Fruit fly (Drosophila melanogaster) whole organism, embryonic: ENCODE results near the gene Mrgn1.

ENCODE experiments used
- Asciz ChIP-seq: fragments of 200-800 bp; sonication (Bioruptor generic); optimal IDR thresholded peaks from 2 replicates; lab custom pipeline; 2017; ENCODE audit warnings: missing biosample characterization, mild to moderate bottlenecking, missing genetic modification characterization, missing genetic modification reagents
- CG10209 ChIP-seq: fragments of 200-800 bp; sonication (Bioruptor generic); optimal IDR thresholded peaks from 3 replicates; lab custom pipeline; 2017; ENCODE audit warnings: missing biosample characterization, mild to moderate bottlenecking, missing genetic modification characterization, missing genetic modification reagents
- CG10321 ChIP-seq: fragments of 200-800 bp; sonication (Bioruptor generic); IDR thresholded peaks from 2 replicates; pipeline ENCODE4 v1.3.6; 2022; ENCODE audit warnings: missing biosample characterization, missing genetic modification characterization
- CG10959 ChIP-seq: fragments of 200-800 bp; sonication (Bioruptor generic); IDR thresholded peaks from 2 replicates; pipeline ENCODE4 v1.3.6; 2022; ENCODE audit warnings: missing biosample characterization, missing genetic modification characterization
- CG10979 ChIP-seq: fragments of 200-800 bp; sonication (Bioruptor generic); optimal IDR thresholded peaks from 2 replicates; lab custom pipeline; 2018; ENCODE audit warnings: missing biosample characterization, mild to moderate bottlenecking, missing genetic modification characterization, moderate library complexity
- CG11398 ChIP-seq: fragments of 200-800 bp; sonication (Bioruptor generic); optimal IDR thresholded peaks from 2 replicates; lab custom pipeline; 2016; ENCODE audit warnings: missing biosample characterization, missing genetic modification characterization
- CG11504 ChIP-seq: fragments of 200-800 bp; sonication (Bioruptor generic); optimal IDR thresholded peaks from 3 replicates; lab custom pipeline; 2019; ENCODE audit warnings: missing biosample characterization, mild to moderate bottlenecking, missing genetic modification characterization, moderate library complexity
- CG12219 ChIP-seq: fragments of 200-800 bp; sonication (Bioruptor generic); optimal IDR thresholded peaks from 3 replicates; lab custom pipeline; 2018; ENCODE audit warnings: missing biosample characterization, mild to moderate bottlenecking, missing genetic modification characterization
- CG12299 ChIP-seq: fragments of 200-800 bp; sonication (Bioruptor generic); optimal IDR thresholded peaks from 2 replicates; lab custom pipeline; 2018; ENCODE audit warnings: missing biosample characterization, mild to moderate bottlenecking, missing genetic modification characterization
- CG13296 ChIP-seq: fragments of 200-800 bp; sonication (Bioruptor generic); optimal IDR thresholded peaks from 3 replicates; lab custom pipeline; 2018; ENCODE audit warnings: missing biosample characterization, mild to moderate bottlenecking, missing genetic modification characterization
- CG17359 ChIP-seq: fragments of 200-800 bp; sonication (Bioruptor generic); optimal IDR thresholded peaks from 3 replicates; lab custom pipeline; 2018; ENCODE audit warnings: missing biosample characterization, mild to moderate bottlenecking, missing genetic modification characterization, moderate library complexity
- CG1792 ChIP-seq: fragments of 200-800 bp; sonication (Bioruptor generic); optimal IDR thresholded peaks from 2 replicates; lab custom pipeline; 2016; ENCODE audit warnings: missing biosample characterization, missing genetic modification characterization
- CG18476 ChIP-seq: fragments of 200-800 bp; sonication (Bioruptor generic); optimal IDR thresholded peaks from 2 replicates; lab custom pipeline; 2016; ENCODE audit warnings: missing biosample characterization, mild to moderate bottlenecking, missing genetic modification characterization
- CG2129 ChIP-seq: fragments of 200-800 bp; sonication (Bioruptor generic); IDR thresholded peaks from 2 replicates; pipeline ENCODE4 v1.3.6; 2022; ENCODE audit warnings: missing biosample characterization, missing genetic modification characterization; ENCODE audit not compliant: partially characterized antibody
- CG32532 ChIP-seq: fragments of 200-800 bp; sonication (Bioruptor generic); IDR thresholded peaks from 2 replicates; pipeline ENCODE4 v1.3.6; 2022; ENCODE audit warnings: missing biosample characterization, missing genetic modification characterization
- CG43689 ChIP-seq: fragments of 200-800 bp; sonication (Bioruptor generic); IDR thresholded peaks from 2 replicates; pipeline ENCODE4 v1.3.6; 2022; ENCODE audit warnings: missing biosample characterization, missing genetic modification characterization
- CG6254 ChIP-seq: fragments of 200-800 bp; sonication (Bioruptor generic); optimal IDR thresholded peaks from 3 replicates; lab custom pipeline; 2017; ENCODE audit warnings: mild to moderate bottlenecking, missing biosample characterization, missing genetic modification reagents, missing genetic modification characterization
- CG6791 ChIP-seq: fragments of 200-800 bp; sonication (Bioruptor generic); IDR thresholded peaks from 3 replicates; pipeline ENCODE4 v1.3.6; 2022; ENCODE audit warnings: missing biosample characterization, missing genetic modification characterization; ENCODE audit not compliant: partially characterized antibody
- CG7963 ChIP-seq: fragments of 200-800 bp; sonication (Bioruptor generic); IDR thresholded peaks from 3 replicates; pipeline ENCODE4 v1.3.6; 2022; ENCODE audit warnings: missing biosample characterization, missing genetic modification characterization; ENCODE audit not compliant: partially characterized antibody
- CG9876 ChIP-seq: fragments of 200-800 bp; sonication (Bioruptor generic); optimal IDR thresholded peaks from 2 replicates; lab custom pipeline; 2016; ENCODE audit warnings: missing biosample characterization, missing genetic modification characterization
- CHES-1-like ChIP-seq: fragments of 200-800 bp; sonication (Bioruptor generic); optimal IDR thresholded peaks from 2 replicates; lab custom pipeline; 2016; ENCODE audit warnings: missing biosample characterization, missing genetic modification characterization
- Drgx ChIP-seq: fragments of 200-800 bp; sonication (Bioruptor generic); IDR thresholded peaks from 2 replicates; pipeline ENCODE4 v1.3.6; 2022; ENCODE audit warnings: missing biosample characterization, missing genetic modification characterization
- Fer1 ChIP-seq: fragments of 200-800 bp; sonication (Bioruptor generic); optimal IDR thresholded peaks from 2 replicates; lab custom pipeline; 2017; ENCODE audit warnings: missing biosample characterization, mild to moderate bottlenecking, missing genetic modification characterization
- Gug ChIP-seq: fragments of 200-800 bp; sonication (Bioruptor generic); IDR thresholded peaks from 4 replicates; pipeline ENCODE4 v1.3.6; 2022; ENCODE audit warnings: missing biosample characterization, missing genetic modification characterization
- HHEX ChIP-seq: fragments of 200-800 bp; sonication (Bioruptor generic); optimal IDR thresholded peaks from 3 replicates; lab custom pipeline; 2017; ENCODE audit warnings: missing biosample characterization, mild to moderate bottlenecking, missing genetic modification characterization, missing genetic modification reagents
- Hey ChIP-seq: fragments of 200-800 bp; sonication (Bioruptor generic); optimal IDR thresholded peaks from 3 replicates; lab custom pipeline; 2018; ENCODE audit warnings: missing biosample characterization, mild to moderate bottlenecking, missing genetic modification characterization
- HmgD ChIP-seq: fragments of 200-800 bp; sonication (Bioruptor generic); optimal IDR thresholded peaks from 3 replicates; lab custom pipeline; 2016; ENCODE audit warnings: missing biosample characterization, missing genetic modification characterization
- Hmr ChIP-seq: fragments of 200-800 bp; sonication (Bioruptor generic); optimal IDR thresholded peaks from 3 replicates; lab custom pipeline; 2017; ENCODE audit warnings: mild to moderate bottlenecking, missing biosample characterization, missing genetic modification reagents, missing genetic modification characterization
- Hsf ChIP-seq: fragments of 200-800 bp; sonication (Bioruptor generic); optimal IDR thresholded peaks from 3 replicates; lab custom pipeline; 2016; ENCODE audit warnings: missing biosample characterization, missing genetic modification characterization
- MTF-1 ChIP-seq: fragments of 200-800 bp; sonication (Bioruptor generic); optimal IDR thresholded peaks from 2 replicates; lab custom pipeline; 2018; ENCODE audit warnings: missing biosample characterization, mild to moderate bottlenecking, missing genetic modification characterization, borderline replicate concordance
- Nf-YA ChIP-seq: fragments of 200-800 bp; sonication (Bioruptor generic); IDR thresholded peaks from 2 replicates; pipeline ENCODE4 v1.3.6; 2022; ENCODE audit warnings: missing biosample characterization, missing genetic modification characterization
- Sox100B ChIP-seq: fragments of 200-800 bp; sonication (Bioruptor generic); optimal IDR thresholded peaks from 3 replicates; lab custom pipeline; 2018; ENCODE audit warnings: missing biosample characterization, mild to moderate bottlenecking, missing genetic modification characterization
- Sry-δ ChIP-seq: fragments of 200-800 bp; sonication (Bioruptor generic); optimal IDR thresholded peaks from 2 replicates; lab custom pipeline; 2016; ENCODE audit warnings: missing biosample characterization, missing genetic modification characterization
- Stat92E ChIP-seq, 3 experiments: fragments of >200 bp in 2 of 3; fragments of 200-800 bp in 1 of 3; sonication (Bioruptor generic) in 1 of 3; optimal IDR thresholded peaks; 2 replicates each; lab custom pipeline; 2017 to 2019; ENCODE audit warnings: missing biosample characterization in 3 of 3, missing genetic modification characterization in 3 of 3, mild to moderate bottlenecking in 1 of 3, moderate library complexity in 1 of 3
- Tbp ChIP-seq: fragments of >200 bp; optimal IDR thresholded peaks from 2 replicates; lab custom pipeline; 2018; ENCODE audit warnings: missing biosample characterization, missing genetic modification characterization
- cad ChIP-seq: fragments of >200 bp; optimal IDR thresholded peaks from 2 replicates; lab custom pipeline; 2017; ENCODE audit warnings: missing biosample characterization, missing genetic modification characterization
- caup ChIP-seq: fragments of 200-800 bp; sonication (Bioruptor generic); optimal IDR thresholded peaks from 3 replicates; lab custom pipeline; 2017; ENCODE audit warnings: missing biosample characterization, mild to moderate bottlenecking, missing genetic modification characterization, moderate library complexity; ENCODE audit not compliant: severe bottlenecking
- esg ChIP-seq: fragments of 200-800 bp; sonication (Bioruptor generic); conservative IDR thresholded peaks from 2 replicates; pipeline ENCODE4 v1.3.6; 2022; ENCODE audit warnings: missing biosample characterization, missing genetic modification characterization
- gcm2 ChIP-seq: fragments of 200-800 bp; sonication (Bioruptor generic); optimal IDR thresholded peaks from 2 replicates; lab custom pipeline; 2016; ENCODE audit warnings: missing biosample characterization, missing genetic modification characterization
- gro ChIP-seq: fragments of 200-800 bp; sonication (Bioruptor generic); optimal IDR thresholded peaks from 2 replicates; lab custom pipeline; 2016; ENCODE audit warnings: missing biosample characterization, missing genetic modification characterization
- her ChIP-seq: fragments of 200-800 bp; sonication (Bioruptor generic); optimal IDR thresholded peaks from 2 replicates; lab custom pipeline; 2016; ENCODE audit warnings: missing biosample characterization, missing genetic modification characterization
- jing ChIP-seq: fragments of 200-800 bp; sonication (Bioruptor generic); optimal IDR thresholded peaks from 2 replicates; lab custom pipeline; 2018; ENCODE audit warnings: missing biosample characterization, mild to moderate bottlenecking, missing genetic modification characterization
- jumu ChIP-seq: fragments of 200-800 bp; sonication (Bioruptor generic); optimal IDR thresholded peaks from 3 replicates; lab custom pipeline; 2016; ENCODE audit warnings: missing biosample characterization, missing genetic modification characterization
- kay ChIP-seq: fragments of 200-800 bp; sonication (Bioruptor generic); optimal IDR thresholded peaks from 2 replicates; lab custom pipeline; 2016; ENCODE audit warnings: missing biosample characterization, missing genetic modification characterization
- pb ChIP-seq: fragments of 200-800 bp; sonication (Bioruptor generic); optimal IDR thresholded peaks from 3 replicates; lab custom pipeline; 2016; ENCODE audit warnings: missing biosample characterization, missing genetic modification characterization
- pho ChIP-seq: fragments of 200-800 bp; sonication (Bioruptor generic); optimal IDR thresholded peaks from 2 replicates; lab custom pipeline; 2016; ENCODE audit warnings: missing biosample characterization, missing genetic modification characterization
- prd ChIP-seq, 3 experiments: fragments of >200 bp in 2 of 3; fragments of 200-800 bp in 1 of 3; sonication (Bioruptor generic) in 1 of 3; optimal IDR thresholded peaks in 2 of 3; IDR thresholded peaks in 1 of 3; 2 replicates in 2 of 3; 3 replicates in 1 of 3; pipeline versions ENCODE4 v1.3.6 to Lab custom; 2017 to 2022; ENCODE audit warnings: missing biosample characterization in 1 of 3, missing genetic modification characterization in 1 of 3
- slp2 ChIP-seq: fragments of 200-800 bp; sonication (Bioruptor generic); optimal IDR thresholded peaks from 2 replicates; lab custom pipeline; 2016; ENCODE audit warnings: missing biosample characterization, missing genetic modification characterization
- sug ChIP-seq: fragments of 200-800 bp; optimal IDR thresholded peaks from 2 replicates; lab custom pipeline; 2019; ENCODE audit warnings: missing biosample characterization, mild to moderate bottlenecking, missing genetic modification characterization, moderate library complexity
- trem ChIP-seq: fragments of 200-800 bp; optimal IDR thresholded peaks from 3 replicates; lab custom pipeline; 2019; ENCODE audit warnings: missing biosample characterization, mild to moderate bottlenecking, missing genetic modification characterization, moderate library complexity

Mrgn1 gene

dm6 chrX:13755152-13755557, 33.4 kb upstream of the Mrgn1 start, which contains the start of gene Pdcd4 (continued):
- TF ChIP-seq Asciz, result no peak
- no peak for TF ChIP-seq jumu (GFP tag; lab: Kevin White, UChicago)
- TF ChIP-seq Sry-δ, result no peak
- peak; percentile 11 for TF ChIP-seq CG10209
- no peak for TF ChIP-seq CG18476 (GFP tag; lab: Kevin White, UChicago)
- no peak for TF ChIP-seq CG10321 (GFP tag; lab: Robert Waterston, UW)
- peak; percentile 23 for TF ChIP-seq CG13296 (GFP tag; lab: Kevin White, UChicago)
- peak; percentile 57 for TF ChIP-seq caup (GFP tag; lab: Kevin White, UChicago)
- TF ChIP-seq CG11504 (tag; lab: Kevin White, UChicago), result peak; percentile 7
- TF ChIP-seq CHES-1-like, result peak; percentile 34
- no peak for TF ChIP-seq CG10959 (GFP tag; lab: Robert Waterston, UW)
- TF ChIP-seq CG12219 (GFP tag; lab: Kevin White, UChicago), result no peak
- TF ChIP-seq cad (GFP tag; lab: Kevin White, UChicago), result no peak
- TF ChIP-seq her (GFP tag; lab: Kevin White, UChicago), result peak; percentile 26
- peak; percentile 2 for TF ChIP-seq gro (GFP tag; lab: Kevin White, UChicago)
- TF ChIP-seq slp2, result no peak
- peak; percentile 87 for TF ChIP-seq Tbp (GFP tag; lab: Kevin White, UChicago)
- peak; percentile 25; the same call in 1 of the 2 replicates for TF ChIP-seq Drgx (GFP tag; lab: Robert Waterston, UW)
- peak; percentile 5 for TF ChIP-seq Hsf (GFP tag; lab: Kevin White, UChicago)
- peak; percentile 25 for TF ChIP-seq sug (tag; lab: Kevin White, UChicago)
- no peak for TF ChIP-seq CG6254 (GFP tag; lab: Kevin White, UChicago)
- no peak for TF ChIP-seq pho (GFP tag; lab: Kevin White, UChicago)
- no peak for TF ChIP-seq CG7963 (GFP tag; lab: Robert Waterston, UW)
- no peak for TF ChIP-seq Hey (tag; lab: Kevin White, UChicago)
- 0 out of 2 replicates have a peak, but pooled peaks have one; percentile 31 for TF ChIP-seq Nf-YA (GFP tag; lab: Robert Waterston, UW)
- no peak for TF ChIP-seq CG1792 (GFP tag; lab: Kevin White, UChicago)
- peak; percentile 10 for TF ChIP-seq pb (GFP tag; lab: Kevin White, UChicago)
- TF ChIP-seq CG12299 (tag; lab: Kevin White, UChicago), result peak; percentile 38
- no peak for TF ChIP-seq CG9876 (GFP tag; lab: Kevin White, UChicago)
- TF ChIP-seq Sox100B (GFP tag; lab: Kevin White, UChicago), result no peak
- TF ChIP-seq jing, result no peak
- no peak for TF ChIP-seq prd (optimal IDR thresholded peaks at IDR 0.05; lab: Kevin White, UChicago)
- no peak for TF ChIP-seq prd (GFP tag; IDR thresholded peaks at IDR 0.05; lab: Robert Waterston, UW)
- peak; percentile 49 for TF ChIP-seq Hmr
- TF ChIP-seq kay, result no peak
- no peak for TF ChIP-seq CG43689
- peak; percentile 35 for TF ChIP-seq CG10979 (tag; lab: Kevin White, UChicago)
- TF ChIP-seq Stat92E (GFP tag; optimal IDR thresholded peaks at IDR 0.05; lab: Kevin White, UChicago), result no peak
- peak; percentile 18 for TF ChIP-seq Fer1 (GFP tag; lab: Kevin White, UChicago)
- no peak for TF ChIP-seq CG2129
- TF ChIP-seq CG32532 (GFP tag; lab: Robert Waterston, UW), result peak; percentile 17; the same call in 1 of the 2 replicates
- TF ChIP-seq MTF-1 (GFP tag; lab: Kevin White, UChicago), result no peak
- peak; percentile 25 for TF ChIP-seq CG17359 (tag; lab: Kevin White, UChicago)
- TF ChIP-seq HHEX (GFP tag; lab: Kevin White, UChicago), result no peak
- no peak for TF ChIP-seq esg (GFP tag; lab: Robert Waterston, UW)
- peak; percentile 3 for TF ChIP-seq CG11398 (GFP tag; lab: Kevin White, UChicago)
- TF ChIP-seq gcm2 (GFP tag; lab: Kevin White, UChicago), result no peak
- peak; percentile 3 for TF ChIP-seq HmgD (GFP tag; lab: Kevin White, UChicago)
- peak; percentile 43 for TF ChIP-seq trem (tag; lab: Kevin White, UChicago)
- TF ChIP-seq Gug, result 0 out of 4 replicates have a peak, but pooled peaks have one; percentile 26
- TF ChIP-seq CG6791 (GFP tag; lab: Robert Waterston, UW), result peak; percentile 52; the same call in 1 of the 3 replicates
